Fruit fly (Drosophila melanogaster): ENCODE measurements around the gene CG17107.

CG17107 gene

dm6 chr2L:10685666-10686065 is 4.0 kb downstream of the CG17107 start:
- TF ChIP-seq bab1 (GFP tag; optimal IDR thresholded peaks at IDR 0.05), result no peak
- TF ChIP-seq CG33017 (tag; optimal IDR thresholded peaks at IDR 0.05), result no peak
- TF ChIP-seq CG12768 (GFP tag; optimal IDR thresholded peaks at IDR 0.05), result no peak
- TF ChIP-seq CG7101 (tag; optimal IDR thresholded peaks at IDR 0.05), result no peak
- no peak for TF ChIP-seq ovo (GFP tag; optimal IDR thresholded peaks at IDR 0.05)
- TF ChIP-seq CG11617 (GFP tag; optimal IDR thresholded peaks at IDR 0.05), result no peak
- TF ChIP-seq Hr96 (GFP tag; optimal IDR thresholded peaks at IDR 0.05), result no peak
- TF ChIP-seq Crg-1 (GFP tag; optimal IDR thresholded peaks at IDR 0.05), result no peak
- no peak for TF ChIP-seq CG5204 (GFP tag; optimal IDR thresholded peaks at IDR 0.05)
- TF ChIP-seq kay (GFP tag; ENCODE audit: borderline replicate concordance), result no peak
- TF ChIP-seq CG14711 (tag; optimal IDR thresholded peaks at IDR 0.05), result no peak
- no peak for TF ChIP-seq toe (GFP tag; optimal IDR thresholded peaks at IDR 0.05)
- no peak for TF ChIP-seq CG1620 (GFP tag; optimal IDR thresholded peaks at IDR 0.05)

dm6 chr2L:10687009-10687793 is 5.5 kb downstream of the CG17107 start, which contains the start of gene CG7296:
TSS of gene CG7296 (minus strand) at chr2L:10687066.
- TF ChIP-seq toe (GFP tag; optimal IDR thresholded peaks at IDR 0.05), result no peak
- TF ChIP-seq tj (GFP tag; optimal IDR thresholded peaks at IDR 0.05), result no peak
- TF ChIP-seq CG5204 (GFP tag; optimal IDR thresholded peaks at IDR 0.05), result no peak
- TF ChIP-seq cnc (optimal IDR thresholded peaks at IDR 0.05), result no peak
- TF ChIP-seq cic (GFP tag; optimal IDR thresholded peaks at IDR 0.05), result no peak
- TF ChIP-seq Hr96 (GFP tag; optimal IDR thresholded peaks at IDR 0.05), result no peak
- no peak for TF ChIP-seq Crg-1 (GFP tag; optimal IDR thresholded peaks at IDR 0.05)
- no peak for TF ChIP-seq Mnt (GFP tag; optimal IDR thresholded peaks at IDR 0.05)
- no peak for TF ChIP-seq bab1 (GFP tag; optimal IDR thresholded peaks at IDR 0.05)
- TF ChIP-seq CG14711 (tag; optimal IDR thresholded peaks at IDR 0.05), result no peak
- TF ChIP-seq CG1620 (GFP tag; optimal IDR thresholded peaks at IDR 0.05), result no peak
- no peak for TF ChIP-seq kay (GFP tag; ENCODE audit: borderline replicate concordance)
- no peak for TF ChIP-seq CG12768 (GFP tag; optimal IDR thresholded peaks at IDR 0.05)
- no peak for TF ChIP-seq ovo (GFP tag; optimal IDR thresholded peaks at IDR 0.05)
- TF ChIP-seq CG11617 (GFP tag; optimal IDR thresholded peaks at IDR 0.05), result no peak

- no peak for TF ChIP-seq Crg-1 (GFP tag; optimal IDR thresholded peaks at IDR 0.05)
- no peak for TF ChIP-seq CG1620 (GFP tag; optimal IDR thresholded peaks at IDR 0.05)
These were observed 6.1 kb downstream of the CG17107 start for dm6 chr2L:10687794-10688185.

- TF ChIP-seq Hr96 (GFP tag; optimal IDR thresholded peaks at IDR 0.05) (no peak), CG1620 (GFP tag; optimal IDR thresholded peaks at IDR 0.05) (no peak)
These were observed 7.1 kb downstream of the CG17107 start for dm6 chr2L:10688764-10689163.

- TF ChIP-seq cnc (optimal IDR thresholded peaks at IDR 0.05) (no peak), CG7101 (tag; optimal IDR thresholded peaks at IDR 0.05) (no peak), CG12768 (GFP tag; optimal IDR thresholded peaks at IDR 0.05) (no peak), bab1 (GFP tag; optimal IDR thresholded peaks at IDR 0.05) (no peak), CG1620 (GFP tag; optimal IDR thresholded peaks at IDR 0.05) (no peak), toe (GFP tag; optimal IDR thresholded peaks at IDR 0.05) (no peak), Mnt (GFP tag; optimal IDR thresholded peaks at IDR 0.05) (no peak), Clk (GFP tag; optimal IDR thresholded peaks at IDR 0.05) (no peak), kay (GFP tag; ENCODE audit: borderline replicate concordance) (no peak), CG14711 (tag; optimal IDR thresholded peaks at IDR 0.05) (no peak), CG33017 (tag; optimal IDR thresholded peaks at IDR 0.05) (no peak), CG5204 (GFP tag; optimal IDR thresholded peaks at IDR 0.05) (no peak), pad (GFP tag; optimal IDR thresholded peaks at IDR 0.05) (no peak), CG7045 (GFP tag; optimal IDR thresholded peaks at IDR 0.05) (no peak), CG11617 (GFP tag; optimal IDR thresholded peaks at IDR 0.05) (no peak), Hr96 (GFP tag; optimal IDR thresholded peaks at IDR 0.05) (no peak), Crg-1 (GFP tag; optimal IDR thresholded peaks at IDR 0.05) (no peak), tj (GFP tag; optimal IDR thresholded peaks at IDR 0.05) (no peak), ovo (GFP tag; optimal IDR thresholded peaks at IDR 0.05) (no peak)
These were observed 7.7 kb downstream of the CG17107 start, which contains the start of gene CG7294 for dm6 chr2L:10689221-10690034. TSS of gene CG7294 (minus strand) at chr2L:10689271.

- TF ChIP-seq CG7101 (tag; optimal IDR thresholded peaks at IDR 0.05) (no peak), Mnt (GFP tag; optimal IDR thresholded peaks at IDR 0.05) (no peak), Clk (GFP tag; optimal IDR thresholded peaks at IDR 0.05) (no peak), CG11617 (GFP tag; optimal IDR thresholded peaks at IDR 0.05) (no peak), CG33017 (tag; optimal IDR thresholded peaks at IDR 0.05) (no peak), CG1620 (GFP tag; optimal IDR thresholded peaks at IDR 0.05) (no peak)
These were observed 11.3 kb downstream of the CG17107 start for dm6 chr2L:10693018-10693417.
